Worm (Caenorhabditis elegans) whole organism, L4/young adult: ENCODE data around the gene B0228.9.

Experiments
- W03F9.2 ChIP-seq: fragments of 150-350 bp; optimal IDR thresholded peaks from 2 replicates; lab custom pipeline; 2014; ENCODE audit warnings: missing biosample characterization, missing genetic modification characterization
- dao-5 ChIP-seq: sonication (generic microtip); optimal IDR thresholded peaks from 2 replicates; lab custom pipeline; 2016; ENCODE audit warnings: missing genotype, missing genetic modification characterization, moderate library complexity, missing compliant biosample characterization
- him-1 ChIP-seq: sonication (generic microtip); optimal IDR thresholded peaks from 2 replicates; lab custom pipeline; 2016; ENCODE audit warnings: missing genotype, missing genetic modification reagents, missing genetic modification characterization, missing compliant biosample characterization

- TF ChIP-seq him-1: no peak
- TF ChIP-seq dao-5 (tag; lab: Kevin White, UChicago): no peak
- no peak for TF ChIP-seq W03F9.2
Observed at ce11 chrII:7722784-7723183, 40.7 kb downstream of the B0228.9 start.
